Worm (Caenorhabditis elegans): Measurements from ENCODE around the gene D1022.3.

- TF ChIP-seq ama-1 (optimal IDR thresholded peaks at IDR 0.05) (no peak), hnd-1 (tag; optimal IDR thresholded peaks at IDR 0.05) (no peak), ceh-36 (tag; optimal IDR thresholded peaks at IDR 0.05) (no peak), aly-1 (tag; optimal IDR thresholded peaks at IDR 0.05) (no peak), tra-4 (tag; optimal IDR thresholded peaks at IDR 0.05) (no peak), sea-1 (GFP tag; conservative IDR thresholded peaks at IDR 0.05) (no peak), ets-7 (tag; optimal IDR thresholded peaks at IDR 0.05) (no peak), F13C5.2 (tag; optimal IDR thresholded peaks at IDR 0.05) (no peak), flt-1 (GFP tag; IDR thresholded peaks at IDR 0.05) (no peak), hmbx-1 (tag; optimal IDR thresholded peaks at IDR 0.05) (no peak), ceh-13 (GFP tag; optimal IDR thresholded peaks at IDR 0.05) (no peak), pes-1 (GFP tag; IDR thresholded peaks at IDR 0.05) (no peak)
These were observed 38.1 kb upstream of the D1022.3 start, which contains the start of gene R10H1.1 for ce11 chrII:7494155-7494554.
